Fruit fly (Drosophila melanogaster): ENCODE data around the gene Tb.

Gene Tb

DNA sequence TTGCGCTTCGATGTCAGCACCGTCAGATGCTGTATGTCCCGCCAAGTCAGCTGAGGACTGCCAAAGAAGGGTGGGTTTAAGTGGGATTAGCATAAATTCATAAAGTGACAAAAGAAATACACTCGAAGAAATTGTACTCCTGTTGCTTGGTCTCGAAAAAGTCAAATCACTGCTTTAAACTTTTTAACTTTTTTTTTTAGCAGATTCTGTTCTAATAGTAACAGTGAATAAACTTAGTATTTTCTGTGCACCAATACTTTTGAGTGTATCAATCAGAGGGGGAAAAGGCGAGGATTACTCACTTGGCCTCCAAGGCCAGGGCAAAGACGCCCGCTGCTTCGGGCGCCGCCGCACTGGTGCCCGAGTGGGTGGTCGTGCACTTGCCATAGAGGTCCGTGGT lies 43.9 kb downstream of the Tb start:
- no peak for TF ChIP-seq Vsx2 (GFP tag; optimal IDR thresholded peaks at IDR 0.05; ENCODE audit: partially characterized antibody)
- no peak for TF ChIP-seq Rel (GFP tag; optimal IDR thresholded peaks at IDR 0.05)
- no peak for TF ChIP-seq Rel (tag; optimal IDR thresholded peaks at IDR 0.05)
- no peak for TF ChIP-seq Mio (GFP tag; optimal IDR thresholded peaks at IDR 0.05)
- no peak for TF ChIP-seq GATAd (GFP tag; optimal IDR thresholded peaks at IDR 0.05)
- TF ChIP-seq Dif (GFP tag; optimal IDR thresholded peaks at IDR 0.05; ENCODE audit: partially characterized antibody) = no peak
- no peak for TF ChIP-seq ey (GFP tag; optimal IDR thresholded peaks at IDR 0.05)
- no peak for TF ChIP-seq dsf (GFP tag; optimal IDR thresholded peaks at IDR 0.05; ENCODE audit: borderline replicate concordance)
- no peak for TF ChIP-seq foxo (GFP tag; optimal IDR thresholded peaks at IDR 0.05)
- TF ChIP-seq Abd-B (GFP tag; optimal IDR thresholded peaks at IDR 0.05) = no peak
- TF ChIP-seq Myc (optimal IDR thresholded peaks at IDR 0.05) = no peak
- no peak for TF ChIP-seq HLH106 (tag; optimal IDR thresholded peaks at IDR 0.05)
- no peak for TF ChIP-seq N (GFP tag; optimal IDR thresholded peaks at IDR 0.05)
- TF ChIP-seq rgr (GFP tag; optimal IDR thresholded peaks at IDR 0.05) = no peak
- no peak for TF ChIP-seq CG32264 (GFP tag; optimal IDR thresholded peaks at IDR 0.05)
- no peak for TF ChIP-seq OdsH (GFP tag; optimal IDR thresholded peaks at IDR 0.05)

DNA sequence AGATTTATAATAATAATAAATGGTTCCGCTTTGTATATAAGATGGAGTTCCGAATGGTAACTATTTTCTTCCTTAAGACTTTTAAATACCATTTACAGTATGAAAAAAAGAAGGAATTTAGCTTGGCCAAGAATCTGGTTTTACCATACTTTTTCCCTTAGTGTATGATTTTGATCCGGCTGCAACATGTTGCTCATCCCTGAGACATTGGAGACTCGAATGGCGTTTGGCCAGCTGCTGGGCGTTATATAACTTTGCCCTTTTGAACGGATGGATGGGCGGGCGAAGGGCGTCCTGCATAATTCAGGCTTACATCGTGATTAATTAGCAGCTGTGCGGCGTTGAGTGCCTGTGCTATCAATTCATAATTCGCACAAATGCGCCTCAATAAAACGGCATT lies 48.1 kb downstream of the Tb start:
- TF ChIP-seq Hr78 (GFP tag; optimal IDR thresholded peaks at IDR 0.05) (no peak), woc (GFP tag; optimal IDR thresholded peaks at IDR 0.05) (no peak), dl (GFP tag; optimal IDR thresholded peaks at IDR 0.05; ENCODE audit: insufficient read depth in 1 of 2, partially characterized antibody in 2 of 2) (no peak), Mio (GFP tag; optimal IDR thresholded peaks at IDR 0.05) (no peak), foxo (GFP tag; optimal IDR thresholded peaks at IDR 0.05) (no peak), Rel (GFP tag; optimal IDR thresholded peaks at IDR 0.05) (no peak), Rel (tag; optimal IDR thresholded peaks at IDR 0.05) (no peak), usp (GFP tag; optimal IDR thresholded peaks at IDR 0.05) (no peak), psq (GFP tag; optimal IDR thresholded peaks at IDR 0.05) (no peak), Vsx2 (GFP tag; optimal IDR thresholded peaks at IDR 0.05; ENCODE audit: partially characterized antibody) (no peak)
